Worm (Caenorhabditis elegans) whole organism, L4/young adult: ENCODE results near the gene R02E12.4.
A peak's percentile ranks its signal among the peaks of the same experiment; 100 is the strongest.

Experiments used
- W03F9.2 ChIP-seq: fragments of 150-350 bp; optimal IDR thresholded peaks from 2 replicates; lab custom pipeline; 2014; ENCODE audit warnings: missing biosample characterization, missing genetic modification characterization
- him-1 ChIP-seq: sonication (generic microtip); optimal IDR thresholded peaks from 2 replicates; lab custom pipeline; 2016; ENCODE audit warnings: missing genotype, missing genetic modification reagents, missing genetic modification characterization, missing compliant biosample characterization

ce11 chrX:3968209-3968960, 36.7 kb upstream of the R02E12.4 start, which contains the start of gene C16B8.3:
- TF ChIP-seq W03F9.2 (tag; lab: Kevin White, UChicago) = peak; percentile 2
- TF ChIP-seq him-1 (tag; lab: Kevin White, UChicago) = no peak
